Worm (Caenorhabditis elegans) whole organism, late embryonic: ENCODE results near the gene F02D8.1.

Experiments
- C08G9.2 ChIP-seq: sonication (generic microtip); optimal IDR thresholded peaks from 2 replicates; lab custom pipeline; 2016; ENCODE audit warnings: mild to moderate bottlenecking, missing genetic modification characterization, moderate library complexity, missing compliant biosample characterization
- C38D4.7 ChIP-seq: fragments of 200-800 bp; sonication (Bioruptor generic); optimal IDR thresholded peaks from 2 replicates; lab custom pipeline; 2018; ENCODE audit warnings: mild to moderate bottlenecking, missing genetic modification characterization, moderate library complexity, missing compliant biosample characterization
- Y22D7AL.16 ChIP-seq: sonication (generic microtip); optimal IDR thresholded peaks from 2 replicates; lab custom pipeline; 2016; ENCODE audit warnings: missing genetic modification characterization, missing compliant biosample characterization
- ahr-1 ChIP-seq: sonication (generic microtip); optimal IDR thresholded peaks from 2 replicates; lab custom pipeline; 2016; ENCODE audit warnings: missing genetic modification characterization, missing compliant biosample characterization
- ceh-19 ChIP-seq: fragments of 200-800 bp; sonication (Bioruptor generic); optimal IDR thresholded peaks from 2 replicates; lab custom pipeline; 2018; ENCODE audit warnings: mild to moderate bottlenecking, missing genetic modification characterization, missing compliant biosample characterization
- ceh-24 ChIP-seq: sonication (generic microtip); optimal IDR thresholded peaks from 2 replicates; lab custom pipeline; 2016; ENCODE audit warnings: mild to moderate bottlenecking, missing genetic modification characterization, missing compliant biosample characterization
- ceh-30 ChIP-seq: fragments of 150-350 bp; optimal IDR thresholded peaks from 2 replicates; lab custom pipeline; 2014; ENCODE audit warnings: missing biosample characterization, missing genetic modification characterization
- ceh-31 ChIP-seq: sonication (generic microtip); optimal IDR thresholded peaks from 2 replicates; lab custom pipeline; 2016; ENCODE audit warnings: missing genetic modification characterization, missing compliant biosample characterization
- ceh-34 ChIP-seq: sonication (generic microtip); optimal IDR thresholded peaks from 2 replicates; lab custom pipeline; 2016; ENCODE audit warnings: mild to moderate bottlenecking, missing genetic modification characterization, missing compliant biosample characterization
- ceh-45 ChIP-seq: fragments of 200-800 bp; sonication (Bioruptor generic); IDR thresholded peaks from 2 replicates; pipeline ENCODE4 v1.3.6; 2022; ENCODE audit warnings: missing genetic modification reagents, missing genetic modification characterization, missing compliant biosample characterization
- ceh-48 ChIP-seq: sonication (generic microtip); optimal IDR thresholded peaks from 2 replicates; lab custom pipeline; 2016; ENCODE audit warnings: missing genetic modification characterization, inconsistent platforms, missing compliant biosample characterization
- che-1 ChIP-seq: sonication (generic microtip); optimal IDR thresholded peaks from 2 replicates; lab custom pipeline; 2016; ENCODE audit warnings: mild to moderate bottlenecking, missing genetic modification characterization, missing compliant biosample characterization
- dmd-4 ChIP-seq: sonication (generic microtip); optimal IDR thresholded peaks from 2 replicates; lab custom pipeline; 2016; ENCODE audit warnings: borderline replicate concordance, missing genetic modification characterization, missing compliant biosample characterization
- elt-4 ChIP-seq: sonication (generic microtip); optimal IDR thresholded peaks from 2 replicates; lab custom pipeline; 2016; ENCODE audit warnings: missing genetic modification characterization, missing compliant biosample characterization
- fax-1 ChIP-seq: sonication (generic microtip); optimal IDR thresholded peaks from 2 replicates; lab custom pipeline; 2016; ENCODE audit warnings: missing genotype, missing genetic modification characterization, missing compliant biosample characterization
- fkh-10 ChIP-seq: fragments of 150-350 bp; optimal IDR thresholded peaks from 2 replicates; lab custom pipeline; 2014; ENCODE audit warnings: missing biosample characterization, missing genetic modification reagents, missing genetic modification characterization
- fkh-6 ChIP-seq: sonication (generic microtip); optimal IDR thresholded peaks from 2 replicates; lab custom pipeline; 2016; ENCODE audit warnings: missing genetic modification characterization, missing compliant biosample characterization
- hlh-15 ChIP-seq: sonication (generic microtip); optimal IDR thresholded peaks from 2 replicates; lab custom pipeline; 2016; ENCODE audit warnings: missing genetic modification characterization, missing compliant biosample characterization
- hlh-30 ChIP-seq: sonication (generic microtip); optimal IDR thresholded peaks from 2 replicates; lab custom pipeline; 2017; ENCODE audit warnings: antibody characterized with exemption, missing genetic modification characterization, missing compliant biosample characterization; ENCODE audit not compliant: insufficient read depth
- hlh-6 ChIP-seq: sonication (generic microtip); optimal IDR thresholded peaks from 2 replicates; lab custom pipeline; 2016; ENCODE audit warnings: missing genotype, missing genetic modification characterization, missing compliant biosample characterization
- hlh-8 ChIP-seq: sonication (generic microtip); optimal IDR thresholded peaks from 2 replicates; lab custom pipeline; 2016; ENCODE audit warnings: missing genotype, missing genetic modification characterization, missing compliant biosample characterization
- lim-6 ChIP-seq: sonication (generic microtip); optimal IDR thresholded peaks from 2 replicates; lab custom pipeline; 2016; ENCODE audit warnings: missing genetic modification characterization, missing compliant biosample characterization
- lin-11 ChIP-seq: fragments of 200-800 bp; sonication (Bioruptor generic); optimal IDR thresholded peaks from 2 replicates; lab custom pipeline; 2018; ENCODE audit warnings: mild to moderate bottlenecking, missing genetic modification characterization, missing compliant biosample characterization
- nfya-1 ChIP-seq: sonication (generic microtip); optimal IDR thresholded peaks from 2 replicates; lab custom pipeline; 2017; ENCODE audit warnings: missing genetic modification characterization, mild to moderate bottlenecking, missing compliant biosample characterization, antibody characterized with exemption, moderate library complexity
- npax-4 ChIP-seq: sonication (generic microtip); optimal IDR thresholded peaks from 2 replicates; lab custom pipeline; 2016; ENCODE audit warnings: missing genetic modification characterization, missing compliant biosample characterization
- pag-3 ChIP-seq: sonication (generic microtip); optimal IDR thresholded peaks from 2 replicates; lab custom pipeline; 2016; ENCODE audit warnings: missing compliant biosample characterization, missing genetic modification characterization, borderline replicate concordance
- pat-9 ChIP-seq: fragments of 200-800 bp; sonication (Bioruptor generic); optimal IDR thresholded peaks from 2 replicates; lab custom pipeline; 2018; ENCODE audit warnings: mild to moderate bottlenecking, missing genetic modification characterization, moderate library complexity, missing compliant biosample characterization
- pha-4 ChIP-seq: fragments of 150-350 bp; optimal IDR thresholded peaks from 2 replicates; lab custom pipeline; 2018; ENCODE audit warnings: missing biosample characterization, missing genetic modification reagents, missing genetic modification characterization
- pqm-1 ChIP-seq: sonication (generic microtip); optimal IDR thresholded peaks from 2 replicates; lab custom pipeline; 2016; ENCODE audit warnings: missing genetic modification characterization, missing compliant biosample characterization
- pros-1 ChIP-seq: fragments of 150-350 bp; optimal IDR thresholded peaks from 2 replicates; lab custom pipeline; 2014; ENCODE audit warnings: missing biosample characterization, missing genetic modification reagents, missing genetic modification characterization
- sox-2 ChIP-seq: fragments of 200-800 bp; sonication (Bioruptor generic); IDR thresholded peaks from 2 replicates; pipeline ENCODE4 v1.3.6; 2022; ENCODE audit warnings: missing genetic modification reagents, missing genetic modification characterization, missing compliant biosample characterization
- tbx-7 ChIP-seq: sonication (generic microtip); optimal IDR thresholded peaks from 2 replicates; lab custom pipeline; 2016; ENCODE audit warnings: missing genotype, missing genetic modification characterization, missing compliant biosample characterization
- unc-3 ChIP-seq, 2 experiments: fragments of 200-800 bp in 1 of 2; sonication (Bioruptor generic) in 1 of 2; sonication (generic microtip) in 1 of 2; conservative IDR thresholded peaks in 1 of 2; optimal IDR thresholded peaks in 1 of 2; 2 replicates each; pipeline versions ENCODE4 v1.3.6 to Lab custom; 2016 to 2022; ENCODE audit warnings: missing compliant biosample characterization in 2 of 2, missing genetic modification characterization in 2 of 2, missing genetic modification reagents in 1 of 2
- unc-42 ChIP-seq: sonication (generic microtip); optimal IDR thresholded peaks from 2 replicates; lab custom pipeline; 2016; ENCODE audit warnings: missing genotype, missing genetic modification characterization, missing compliant biosample characterization
- unc-55 ChIP-seq: sonication (generic microtip); optimal IDR thresholded peaks from 2 replicates; lab custom pipeline; 2017; ENCODE audit warnings: missing biosample characterization, missing genetic modification reagents, missing genetic modification characterization
- unc-86 ChIP-seq: sonication (generic microtip); optimal IDR thresholded peaks from 2 replicates; lab custom pipeline; 2016; ENCODE audit warnings: missing genetic modification characterization, missing compliant biosample characterization
- zip-5 ChIP-seq: sonication (generic microtip); optimal IDR thresholded peaks from 2 replicates; lab custom pipeline; 2016; ENCODE audit warnings: missing genetic modification characterization, missing compliant biosample characterization
- ztf-16 ChIP-seq: sonication (generic microtip); optimal IDR thresholded peaks from 2 replicates; lab custom pipeline; 2017; ENCODE audit warnings: missing genetic modification characterization, missing compliant biosample characterization

Gene F02D8.1

DNA sequence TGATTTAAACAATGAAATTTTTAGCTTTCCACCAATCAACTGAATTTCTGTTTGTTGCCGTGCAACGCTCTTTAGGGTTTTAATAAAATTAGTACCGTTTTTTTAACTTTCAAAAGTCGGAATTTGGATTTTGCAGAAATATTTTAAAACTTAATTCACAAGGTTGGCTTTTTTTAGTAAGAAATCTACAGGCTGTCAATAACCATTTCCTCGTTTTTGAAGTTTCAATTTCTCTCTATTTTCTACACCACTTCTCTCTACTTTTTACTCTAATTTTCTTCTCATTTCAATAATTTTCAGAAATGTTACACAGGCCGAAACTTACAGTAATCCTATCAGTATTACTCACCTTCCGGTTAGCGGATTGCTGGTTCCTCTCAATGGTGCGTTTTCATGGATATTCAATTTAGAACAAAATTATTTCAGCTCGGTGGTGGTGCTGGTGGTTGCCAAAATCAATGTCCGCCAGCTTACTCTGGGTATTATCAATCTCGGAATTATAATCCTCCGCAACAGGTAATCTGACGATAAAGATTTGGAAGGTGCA lies at the start of gene F02D8.1, which contains the start of gene grd-12:
Gene F02D8.1 (minus strand): TSS at position 497 of the 547 bp plus-strand sequence.
Gene grd-12 (plus strand): TSS at position 301 of the 547 bp plus-strand sequence.
- TF ChIP-seq fkh-6 (tag; lab: Kevin White, UChicago) = no peak
- TF ChIP-seq pat-9 (tag; lab: Kevin White, UChicago) = no peak
- TF ChIP-seq pqm-1 (tag; lab: Kevin White, UChicago) = no peak
- no peak for TF ChIP-seq elt-4
- TF ChIP-seq ceh-30 (tag; lab: Kevin White, UChicago) = no peak
- TF ChIP-seq C38D4.7 (GFP tag; lab: Kevin White, UChicago) = no peak
- TF ChIP-seq lin-11 (tag; lab: Kevin White, UChicago) = no peak
- no peak for TF ChIP-seq ceh-19
- no peak for TF ChIP-seq hlh-6
- TF ChIP-seq ceh-45 (GFP tag; lab: Robert Waterston, UW) = no peak
- TF ChIP-seq hlh-30 (tag; lab: Kevin White, UChicago) = no peak
- TF ChIP-seq nfya-1 (tag; lab: Kevin White, UChicago) = no peak
- TF ChIP-seq unc-55 (GFP tag; lab: Kevin White, UChicago) = no peak
- no peak for TF ChIP-seq unc-86 (tag; lab: Kevin White, UChicago)

DNA sequence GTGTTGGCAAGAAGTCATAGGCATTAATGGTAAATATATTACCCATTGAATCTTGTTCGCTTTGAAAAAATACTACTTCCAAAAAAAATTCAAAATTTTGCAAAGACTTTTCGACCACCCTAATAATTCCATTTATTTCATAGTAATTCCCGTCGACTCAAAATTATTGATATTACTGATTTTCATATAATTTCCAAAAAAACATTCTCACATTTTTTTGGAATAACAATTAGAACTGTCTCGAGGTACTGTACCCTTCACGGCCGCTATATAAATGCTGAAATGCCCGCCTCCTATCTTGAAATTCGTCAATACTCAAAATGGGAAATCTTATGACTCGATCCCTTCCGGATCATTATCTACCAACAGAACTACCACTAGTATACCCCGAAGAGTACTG lies 45.0 kb upstream of the F02D8.1 start, which contains the start of gene F14H8.4:
Gene F14H8.4 (plus strand): TSS at position 301 of the 400 bp plus-strand sequence.
- TF ChIP-seq dmd-4 (tag; lab: Kevin White, UChicago) (no peak), nfya-1 (tag; lab: Kevin White, UChicago) (no peak), pqm-1 (tag; lab: Kevin White, UChicago) (no peak), sox-2 (GFP tag; lab: Robert Waterston, UW) (no peak), C38D4.7 (GFP tag; lab: Kevin White, UChicago) (no peak), pag-3 (tag; lab: Kevin White, UChicago) (no peak), hlh-8 (tag; lab: Kevin White, UChicago) (no peak), fkh-6 (tag; lab: Kevin White, UChicago) (no peak), pha-4 (tag; lab: Kevin White, UChicago) (no peak), elt-4 (no peak), lim-6 (tag; lab: Kevin White, UChicago) (no peak)
- TF ChIP-seq, all 69 proteins: peak for 0

DNA sequence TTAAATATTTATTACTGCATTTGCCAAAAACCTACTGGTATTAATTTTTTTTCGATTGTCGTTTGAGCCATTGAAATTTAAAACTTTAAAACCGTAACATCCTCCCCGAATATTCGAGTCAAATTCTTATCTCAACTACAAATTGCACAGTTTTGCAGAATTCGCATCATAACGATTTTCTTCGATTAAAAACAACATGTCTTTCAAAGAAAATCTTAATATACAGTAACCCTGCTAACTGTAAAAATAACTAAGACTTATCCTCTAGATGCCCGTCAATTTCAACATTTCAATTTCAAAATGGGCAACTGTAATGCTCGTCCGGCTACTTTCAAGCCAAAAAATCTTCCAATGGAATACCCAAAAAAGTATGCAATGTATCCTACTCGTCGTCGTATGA lies 42.2 kb upstream of the F02D8.1 start, which contains the start of gene F14H8.5:
Gene F14H8.5 (plus strand): TSS at position 301 of the 400 bp plus-strand sequence.
- TF ChIP-seq C08G9.2 (tag; lab: Kevin White, UChicago) = no peak
- TF ChIP-seq unc-3 (GFP tag; conservative IDR thresholded peaks at IDR 0.05; lab: Robert Waterston, UW) = no peak
- TF ChIP-seq unc-3 (tag; optimal IDR thresholded peaks at IDR 0.05; lab: Kevin White, UChicago) = no peak
- TF ChIP-seq ahr-1 (tag; lab: Kevin White, UChicago) = no peak
- TF ChIP-seq pros-1 (tag; lab: Kevin White, UChicago) = no peak
- TF ChIP-seq, all 69 proteins: peak for 0

DNA sequence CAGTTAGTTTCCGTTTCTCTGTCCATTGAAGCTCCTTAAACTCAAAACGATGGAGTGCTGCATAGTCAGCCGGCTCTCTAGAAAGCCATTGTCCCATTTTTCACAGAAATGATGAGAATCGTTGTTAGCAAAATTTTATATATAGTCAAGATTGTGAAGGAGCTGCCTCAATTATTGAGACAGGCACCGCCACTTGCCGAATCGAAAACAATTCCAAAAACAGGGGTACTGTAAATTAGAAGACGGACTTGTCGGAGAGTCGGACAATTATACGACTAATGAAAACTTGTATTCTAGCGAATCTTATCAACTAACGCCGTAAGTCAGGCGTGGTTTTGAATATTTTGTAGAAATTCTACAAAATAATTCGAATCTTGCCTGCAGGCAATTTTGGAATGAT lies 41.7 kb upstream of the F02D8.1 start, which contains the start of gene F14H8.2:
Gene F14H8.2 (minus strand): TSS at position 101 of the 400 bp plus-strand sequence.
- TF ChIP-seq unc-42 (tag; lab: Kevin White, UChicago) (no peak), ceh-48 (tag; lab: Kevin White, UChicago) (no peak), hlh-15 (tag; lab: Kevin White, UChicago) (no peak), ztf-16 (no peak), ceh-24 (tag; lab: Kevin White, UChicago) (no peak), npax-4 (no peak), ceh-34 (tag; lab: Kevin White, UChicago) (no peak), unc-3 (GFP tag; conservative IDR thresholded peaks at IDR 0.05; lab: Robert Waterston, UW) (no peak), unc-3 (tag; optimal IDR thresholded peaks at IDR 0.05; lab: Kevin White, UChicago) (no peak), ceh-31 (tag; lab: Kevin White, UChicago) (no peak), zip-5 (tag; lab: Kevin White, UChicago) (no peak), tbx-7 (tag; lab: Kevin White, UChicago) (no peak), fax-1 (tag; lab: Kevin White, UChicago) (no peak), che-1 (tag; lab: Kevin White, UChicago) (no peak), fkh-10 (GFP tag; lab: Kevin White, UChicago) (no peak), Y22D7AL.16 (tag; lab: Kevin White, UChicago) (no peak)
